Worm (Caenorhabditis elegans): ENCODE measurements around the gene hrpl-1.

hrpl-1 gene

ce11 chrII:6884568-6884967 is 14.0 kb upstream of the hrpl-1 start:
- TF ChIP-seq unc-86 (tag; optimal IDR thresholded peaks at IDR 0.05) (no peak), fkh-8 (tag; optimal IDR thresholded peaks at IDR 0.05) (no peak), tlp-1 (tag; optimal IDR thresholded peaks at IDR 0.05) (no peak), rnt-1 (tag; optimal IDR thresholded peaks at IDR 0.05) (no peak), ets-5 (GFP tag; IDR thresholded peaks at IDR 0.05) (no peak), egl-13 (tag; optimal IDR thresholded peaks at IDR 0.05) (no peak), zag-1 (tag; optimal IDR thresholded peaks at IDR 0.05) (no peak), ztf-4 (tag; optimal IDR thresholded peaks at IDR 0.05) (no peak), ceh-63 (GFP tag; optimal IDR thresholded peaks at IDR 0.05) (no peak), hlh-4 (tag; optimal IDR thresholded peaks at IDR 0.05) (no peak), sup-37 (GFP tag; optimal IDR thresholded peaks at IDR 0.05) (no peak), jun-1 (tag; optimal IDR thresholded peaks at IDR 0.05) (no peak), fkh-10 (GFP tag; optimal IDR thresholded peaks at IDR 0.05) (no peak), tbx-2 (tag; optimal IDR thresholded peaks at IDR 0.05) (no peak), efl-1 (optimal IDR thresholded peaks at IDR 0.05) (no peak), efl-1 (GFP tag; optimal IDR thresholded peaks at IDR 0.05 in 1 of 2) (no peak)

DNA sequence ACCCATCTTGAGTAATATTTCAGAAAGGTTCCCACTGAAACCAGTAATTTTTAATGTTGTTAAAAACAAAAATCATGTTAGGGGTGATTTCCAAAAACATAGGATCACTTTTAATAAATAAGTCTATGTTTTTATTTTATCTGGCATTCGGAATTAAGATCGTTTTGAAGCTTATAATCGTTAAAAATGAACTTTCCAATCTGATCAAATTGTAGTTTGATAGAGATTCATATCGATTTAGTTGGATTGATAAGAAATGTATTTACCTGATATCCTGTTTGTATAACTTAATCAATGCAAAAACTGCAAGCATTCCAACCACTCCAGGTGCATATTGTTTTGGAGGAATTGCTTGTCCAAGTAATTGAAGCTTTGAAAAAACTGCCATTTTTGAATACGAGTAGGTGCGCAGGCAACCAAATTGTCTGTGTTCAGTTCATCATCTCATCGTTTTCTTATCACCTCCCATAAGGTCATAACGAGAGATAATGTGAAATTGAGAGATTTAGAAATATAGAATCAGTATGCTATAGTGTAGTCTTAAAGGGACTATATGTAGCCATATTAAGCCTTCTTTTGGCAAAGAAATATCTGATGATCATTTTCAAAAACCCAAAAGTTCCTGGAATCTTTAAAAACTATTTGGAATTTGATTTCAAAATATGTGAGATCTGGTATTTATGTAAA is 11.1 kb upstream of the hrpl-1 start, which contains the start of gene pmp-2:
TSS of gene pmp-2 (minus strand) at position 487 of the 687 bp plus-strand sequence.
- no peak for TF ChIP-seq fkh-8 (tag; optimal IDR thresholded peaks at IDR 0.05)
- no peak for TF ChIP-seq ama-1 (optimal IDR thresholded peaks at IDR 0.05)
- no peak for TF ChIP-seq efl-1 (optimal IDR thresholded peaks at IDR 0.05)
- TF ChIP-seq efl-1 (GFP tag; optimal IDR thresholded peaks at IDR 0.05 in 1 of 2): peak in 1 of 2 experiments; percentile 91
- peak in 1 of 2 experiments; percentile 4 for TF ChIP-seq lin-35 (GFP tag; optimal IDR thresholded peaks at IDR 0.05)
- peak; percentile 80 for TF ChIP-seq nhr-20 (tag; optimal IDR thresholded peaks at IDR 0.05)
- no peak for TF ChIP-seq pqm-1 (tag; optimal IDR thresholded peaks at IDR 0.05)
- no peak for TF ChIP-seq mep-1 (tag; optimal IDR thresholded peaks at IDR 0.05)
- peak in 2 of 6 experiments; percentile 49 to 51 for TF ChIP-seq elt-3 (tag; optimal IDR thresholded peaks at IDR 0.05)
- TF ChIP-seq nhr-76 (tag; optimal IDR thresholded peaks at IDR 0.05): no peak
- no peak for TF ChIP-seq nhr-71 (tag; optimal IDR thresholded peaks at IDR 0.05)
- TF ChIP-seq elt-2 (tag; optimal IDR thresholded peaks at IDR 0.05): peak; percentile 10
- TF ChIP-seq snpc-4 (tag; optimal IDR thresholded peaks at IDR 0.05): no peak
- no peak for TF ChIP-seq Y116A8C.19 (tag; optimal IDR thresholded peaks at IDR 0.05; ENCODE audit: borderline replicate concordance)

DNA sequence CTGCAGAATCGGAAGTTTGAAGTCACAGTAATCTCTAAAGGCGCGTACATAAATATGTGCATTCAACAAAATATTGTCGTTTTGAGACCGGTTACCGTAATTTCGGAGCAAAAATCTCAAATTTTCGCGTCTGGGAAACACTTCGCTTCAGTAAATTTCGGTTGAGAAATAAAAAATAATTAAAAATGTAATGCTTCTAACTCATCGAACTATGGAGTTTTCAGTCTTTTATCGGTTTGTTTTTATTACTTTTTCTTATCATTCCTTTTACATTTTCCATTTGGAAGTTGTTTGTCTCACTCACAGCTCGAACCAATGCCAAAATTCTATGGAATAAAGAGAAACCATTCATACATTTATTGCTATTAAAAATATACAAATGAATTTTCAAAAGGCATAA is 10.3 kb upstream of the hrpl-1 start:
- TF ChIP-seq fkh-8 (tag; optimal IDR thresholded peaks at IDR 0.05): no peak
- TF ChIP-seq mdl-1 (tag; optimal IDR thresholded peaks at IDR 0.05): no peak
- peak; percentile 99 for TF ChIP-seq aly-2 (tag; optimal IDR thresholded peaks at IDR 0.05)
- TF ChIP-seq nhr-90 (tag; optimal IDR thresholded peaks at IDR 0.05; ENCODE audit: poor library complexity): peak; percentile 76
- TF ChIP-seq ets-5 (GFP tag; IDR thresholded peaks at IDR 0.05): no peak
- no peak for TF ChIP-seq efl-1 (optimal IDR thresholded peaks at IDR 0.05)
- peak in 1 of 2 experiments; percentile 93 for TF ChIP-seq efl-1 (GFP tag; optimal IDR thresholded peaks at IDR 0.05 in 1 of 2)
- peak; percentile 40 for TF ChIP-seq swsn-7 (tag; optimal IDR thresholded peaks at IDR 0.05)
- TF ChIP-seq lin-35 (GFP tag; optimal IDR thresholded peaks at IDR 0.05): peak in 1 of 2 experiments; percentile 72
- no peak for TF ChIP-seq hlh-17 (GFP tag; optimal IDR thresholded peaks at IDR 0.05; ENCODE audit: borderline replicate concordance)
- TF ChIP-seq sptf-1 (tag; optimal IDR thresholded peaks at IDR 0.05): no peak
- TF ChIP-seq hlh-4 (tag; optimal IDR thresholded peaks at IDR 0.05): no peak
- no peak for TF ChIP-seq unc-30 (tag; optimal IDR thresholded peaks at IDR 0.05)
- no peak for TF ChIP-seq isw-1 (GFP tag; IDR thresholded peaks at IDR 0.05)
- no peak for TF ChIP-seq ceh-82 (tag; optimal IDR thresholded peaks at IDR 0.05)
- TF ChIP-seq dsc-1 (tag; optimal IDR thresholded peaks at IDR 0.05): no peak
- TF ChIP-seq ceh-88 (GFP tag; IDR thresholded peaks at IDR 0.05): peak; percentile 59
- no peak for TF ChIP-seq egl-13 (tag; optimal IDR thresholded peaks at IDR 0.05)
- peak in 1 of 2 experiments; percentile 7 for TF ChIP-seq ztf-11 (tag; optimal IDR thresholded peaks at IDR 0.05)
- no peak for TF ChIP-seq sox-4 (tag; optimal IDR thresholded peaks at IDR 0.05)
- no peak for TF ChIP-seq hpl-2 (GFP tag; optimal IDR thresholded peaks at IDR 0.05)
- TF ChIP-seq C16A3.4 (tag; optimal IDR thresholded peaks at IDR 0.05): peak; percentile 39
- TF ChIP-seq nhr-85 (tag): peak; percentile 17
- no peak for TF ChIP-seq nhr-12 (tag; optimal IDR thresholded peaks at IDR 0.05)
- TF ChIP-seq F16B12.6 (tag; optimal IDR thresholded peaks at IDR 0.05): no peak
- no peak for TF ChIP-seq ces-1 (GFP tag; optimal IDR thresholded peaks at IDR 0.05)
- TF ChIP-seq lin-15B (tag; optimal IDR thresholded peaks at IDR 0.05): no peak
- peak; percentile 18 for TF ChIP-seq lin-13 (GFP tag; optimal IDR thresholded peaks at IDR 0.05)
- no peak for TF ChIP-seq unc-130 (tag; optimal IDR thresholded peaks at IDR 0.05)
- TF ChIP-seq unc-98 (GFP tag; IDR thresholded peaks at IDR 0.05): no peak

Measured in whole organism, L1 larva.